Worm (Caenorhabditis elegans): Measurements from ENCODE around the gene tsn-1.

The tsn-1 gene

ce11 chrII:4728687-4729086 is 22.1 kb downstream of the tsn-1 start:
- TF ChIP-seq ceh-82 (tag; optimal IDR thresholded peaks at IDR 0.05), result no peak
- peak; percentile 65 for TF ChIP-seq sma-9 (GFP tag; optimal IDR thresholded peaks at IDR 0.05)
- TF ChIP-seq sma-9 (tag; optimal IDR thresholded peaks at IDR 0.05), result no peak
- TF ChIP-seq ama-1 (optimal IDR thresholded peaks at IDR 0.05), result no peak
- no peak for TF ChIP-seq unc-62 (GFP tag; optimal IDR thresholded peaks at IDR 0.05)
- no peak for TF ChIP-seq unc-55 (GFP tag; optimal IDR thresholded peaks at IDR 0.05)
- no peak for TF ChIP-seq nhr-237 (tag; optimal IDR thresholded peaks at IDR 0.05)
- no peak for TF ChIP-seq unc-39 (tag; optimal IDR thresholded peaks at IDR 0.05)
- TF ChIP-seq nhr-129 (tag; optimal IDR thresholded peaks at IDR 0.05), result peak; percentile 72
- no peak for TF ChIP-seq sem-4 (tag; optimal IDR thresholded peaks at IDR 0.05)
- TF ChIP-seq ZK546.5 (tag; optimal IDR thresholded peaks at IDR 0.05), result no peak
- TF ChIP-seq nhr-21 (tag; optimal IDR thresholded peaks at IDR 0.05), result no peak
- TF ChIP-seq nhr-11 (tag; optimal IDR thresholded peaks at IDR 0.05), result no peak
- no peak for TF ChIP-seq aly-2 (tag; optimal IDR thresholded peaks at IDR 0.05)
- no peak for TF ChIP-seq alr-1 (tag; optimal IDR thresholded peaks at IDR 0.05)
- no peak for TF ChIP-seq nhr-77 (tag; optimal IDR thresholded peaks at IDR 0.05)
- TF ChIP-seq mbf-1 (tag; optimal IDR thresholded peaks at IDR 0.05), result no peak
- TF ChIP-seq mdl-1 (tag; optimal IDR thresholded peaks at IDR 0.05), result no peak
- TF ChIP-seq dmd-4 (tag; optimal IDR thresholded peaks at IDR 0.05), result no peak
- TF ChIP-seq ztf-4 (tag; optimal IDR thresholded peaks at IDR 0.05), result no peak
- TF ChIP-seq nhr-10 (tag; optimal IDR thresholded peaks at IDR 0.05), result no peak
- no peak for TF ChIP-seq R02D3.7 (tag; optimal IDR thresholded peaks at IDR 0.05)
- TF ChIP-seq ztf-11 (tag; optimal IDR thresholded peaks at IDR 0.05), result no peak
- no peak for TF ChIP-seq ceh-16 (tag; optimal IDR thresholded peaks at IDR 0.05)
- no peak for TF ChIP-seq snpc-4 (tag; optimal IDR thresholded peaks at IDR 0.05)
- no peak for TF ChIP-seq mab-5 (tag; optimal IDR thresholded peaks at IDR 0.05)
- TF ChIP-seq crh-2 (tag; optimal IDR thresholded peaks at IDR 0.05), result peak; percentile 76
- no peak for TF ChIP-seq ztf-1 (GFP tag; conservative IDR thresholded peaks at IDR 0.05)
- no peak for TF ChIP-seq nhr-12 (tag; optimal IDR thresholded peaks at IDR 0.05)
- TF ChIP-seq Y55F3AM.14 (GFP tag; optimal IDR thresholded peaks at IDR 0.05), result no peak
- no peak for TF ChIP-seq zag-1 (tag; optimal IDR thresholded peaks at IDR 0.05)
- TF ChIP-seq lin-39 (tag; optimal IDR thresholded peaks at IDR 0.05), result no peak
- no peak for TF ChIP-seq elt-3 (tag; optimal IDR thresholded peaks at IDR 0.05)
- no peak for TF ChIP-seq blmp-1 (tag; optimal IDR thresholded peaks at IDR 0.05; ENCODE audit: insufficient read depth)
- TF ChIP-seq nhr-25 (tag; optimal IDR thresholded peaks at IDR 0.05), result no peak
- TF ChIP-seq peb-1 (tag; optimal IDR thresholded peaks at IDR 0.05), result no peak
- TF ChIP-seq fos-1 (tag; optimal IDR thresholded peaks at IDR 0.05), result peak; percentile 95
- TF ChIP-seq C34F6.9 (tag; optimal IDR thresholded peaks at IDR 0.05), result peak; percentile 46
- TF ChIP-seq skn-1 (tag; optimal IDR thresholded peaks at IDR 0.05), result no peak
- peak in 1 of 2 experiments; percentile 61 for TF ChIP-seq lsy-2 (tag; optimal IDR thresholded peaks at IDR 0.05)
- peak; percentile 3 for TF ChIP-seq sma-3 (GFP tag; optimal IDR thresholded peaks at IDR 0.05)
- TF ChIP-seq elt-1 (tag; optimal IDR thresholded peaks at IDR 0.05), result no peak
- peak; percentile 65 for TF ChIP-seq F13H6.1 (tag; optimal IDR thresholded peaks at IDR 0.05)
- no peak for TF ChIP-seq nhr-23 (tag; optimal IDR thresholded peaks at IDR 0.05)
- TF ChIP-seq nhr-6 (tag; optimal IDR thresholded peaks at IDR 0.05), result no peak
- no peak for TF ChIP-seq egl-27 (tag; optimal IDR thresholded peaks at IDR 0.05)
- no peak for TF ChIP-seq lin-11 (tag; optimal IDR thresholded peaks at IDR 0.05)
- no peak for TF ChIP-seq lin-13 (GFP tag; optimal IDR thresholded peaks at IDR 0.05)
- no peak for TF ChIP-seq gmeb-1 (tag; optimal IDR thresholded peaks at IDR 0.05)

ce11 chrII:4729733-4730132 is 23.1 kb downstream of the tsn-1 start, which contains the start of gene F41C3.7:
TSS of gene F41C3.7 (plus strand) at chrII:4730033.
- TF ChIP-seq sem-4 (tag; optimal IDR thresholded peaks at IDR 0.05) (no peak), nhr-11 (tag; optimal IDR thresholded peaks at IDR 0.05) (no peak), nhr-237 (tag; optimal IDR thresholded peaks at IDR 0.05) (no peak), Y55F3AM.14 (GFP tag; optimal IDR thresholded peaks at IDR 0.05) (no peak), lin-39 (tag; optimal IDR thresholded peaks at IDR 0.05) (no peak), unc-62 (GFP tag; optimal IDR thresholded peaks at IDR 0.05) (no peak)

Measured in whole organism, L2 larva.